Worm (Caenorhabditis elegans) whole organism, L1 larva: ENCODE data around the gene fbn-1.

Experiments used
- ama-1 ChIP-seq: fragments of 150-350 bp; optimal IDR thresholded peaks from 2 replicates; lab custom pipeline; 2014
- ceh-8 ChIP-seq: fragments of 200-800 bp; sonication (Bioruptor generic); optimal IDR thresholded peaks from 2 replicates; lab custom pipeline; 2018; ENCODE audit warnings: mild to moderate bottlenecking, missing genetic modification characterization, moderate library complexity, missing compliant biosample characterization
- ces-1 ChIP-seq: fragments of 150-350 bp; optimal IDR thresholded peaks from 2 replicates; lab custom pipeline; 2014; ENCODE audit warnings: missing biosample characterization, missing genetic modification reagents, missing genetic modification characterization
- elt-3 ChIP-seq, 6 experiments: fragments of 150-350 bp in 1 of 6; sonication (generic microtip); optimal IDR thresholded peaks; 2 replicates each; lab custom pipeline; 2017 to 2018; ENCODE audit warnings: missing biosample characterization in 6 of 6, missing genetic modification characterization in 6 of 6, inconsistent platforms in 1 of 6
- fkh-10 ChIP-seq: sonication (generic microtip); optimal IDR thresholded peaks from 2 replicates; lab custom pipeline; 2017; ENCODE audit warnings: missing biosample characterization, missing genetic modification reagents, missing genetic modification characterization
- fkh-4 ChIP-seq: sonication (generic microtip); optimal IDR thresholded peaks from 2 replicates; lab custom pipeline; 2016; ENCODE audit warnings: missing compliant biosample characterization, missing genetic modification characterization, borderline replicate concordance
- lin-13 ChIP-seq: fragments of 150-350 bp; optimal IDR thresholded peaks from 2 replicates; lab custom pipeline; 2014; ENCODE audit warnings: missing biosample characterization, missing genetic modification reagents, missing genetic modification characterization
- nhr-237 ChIP-seq: fragments of 150-350 bp; optimal IDR thresholded peaks from 2 replicates; lab custom pipeline; 2014; ENCODE audit warnings: missing biosample characterization, missing genetic modification characterization
- rnt-1 ChIP-seq: sonication (generic microtip); optimal IDR thresholded peaks from 2 replicates; lab custom pipeline; 2016; ENCODE audit warnings: mild to moderate bottlenecking, missing genetic modification characterization, moderate library complexity, missing compliant biosample characterization
- sox-4 ChIP-seq: sonication (generic microtip); optimal IDR thresholded peaks from 2 replicates; lab custom pipeline; 2016; ENCODE audit warnings: missing genetic modification characterization, missing compliant biosample characterization
- unc-62 ChIP-seq: fragments of 150-350 bp; optimal IDR thresholded peaks from 2 replicates; lab custom pipeline; 2014; ENCODE audit warnings: missing biosample characterization, missing genetic modification reagents, missing genetic modification characterization
- zag-1 ChIP-seq: fragments of 150-350 bp; optimal IDR thresholded peaks from 2 replicates; lab custom pipeline; 2014; ENCODE audit warnings: missing biosample characterization, missing genetic modification characterization
- ztf-11 ChIP-seq, 2 experiments: sonication (generic microtip); optimal IDR thresholded peaks; 2 replicates each; lab custom pipeline; 2016 to 2017; ENCODE audit warnings: missing genetic modification characterization in 2 of 2, missing biosample characterization in 1 of 2, missing compliant biosample characterization in 1 of 2

DNA sequence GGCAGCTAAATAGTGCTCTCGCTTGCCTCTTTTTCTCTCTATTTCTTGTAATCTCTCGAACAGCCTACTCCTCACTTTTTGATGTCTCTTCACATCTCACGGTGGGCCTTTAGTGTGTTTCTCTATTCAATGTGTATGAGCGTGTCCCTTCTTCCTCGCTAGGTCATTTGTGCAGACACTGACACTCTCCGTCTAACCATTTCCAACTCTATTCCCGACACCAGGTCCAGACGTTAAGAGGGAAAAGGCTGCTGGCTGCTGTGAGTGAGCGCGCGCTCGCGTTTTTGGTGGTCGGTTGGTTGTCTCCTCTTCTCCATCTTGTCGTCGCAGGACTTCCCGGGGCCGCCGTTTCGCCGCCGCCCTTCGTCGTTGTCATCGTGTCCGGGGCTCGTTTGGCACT lies 34.3 kb downstream of the fbn-1 start:
- no peak for TF ChIP-seq zag-1 (tag; lab: Kevin White, UChicago)
- peak; percentile 61 for TF ChIP-seq rnt-1 (tag; lab: Kevin White, UChicago)
- peak in 1 of 2 experiments; percentile 28 for TF ChIP-seq ztf-11 (tag; optimal IDR thresholded peaks at IDR 0.05; lab: Kevin White, UChicago)
- TF ChIP-seq fkh-4: no peak
- no peak for TF ChIP-seq sox-4 (tag; lab: Kevin White, UChicago)
- TF ChIP-seq nhr-237 (tag; lab: Kevin White, UChicago): no peak
- TF ChIP-seq elt-3 (tag; optimal IDR thresholded peaks at IDR 0.05; lab: Kevin White, UChicago): no peak
- no peak for TF ChIP-seq unc-62 (GFP tag; lab: Kevin White, UChicago)
- no peak for TF ChIP-seq ama-1 (lab: Kevin White, UChicago)
- TF ChIP-seq ceh-8: peak; percentile 38
- peak; percentile 47 for TF ChIP-seq fkh-10 (GFP tag; lab: Kevin White, UChicago)
- TF ChIP-seq ces-1 (GFP tag; lab: Kevin White, UChicago): no peak
- TF ChIP-seq lin-13 (GFP tag; lab: Kevin White, UChicago): no peak
